Fruit fly (Drosophila melanogaster) whole organism, embryonic: ENCODE measurements around the gene p23.
A peak's percentile ranks its signal among the peaks of the same experiment; 100 is the strongest.

ENCODE experiments used
- Abd-B ChIP-seq: fragments of 200-800 bp; sonication (Bioruptor generic); optimal IDR thresholded peaks from 2 replicates; lab custom pipeline; 2018; ENCODE audit warnings: missing biosample characterization, mild to moderate bottlenecking, missing genetic modification characterization, moderate library complexity
- Awh ChIP-seq: fragments of 200-800 bp; sonication (Bioruptor generic); IDR thresholded peaks from 2 replicates; pipeline ENCODE4, ENCODE4 v1.3.6; 2022; ENCODE audit warnings: missing biosample characterization, missing genetic modification characterization
- Bdp1 ChIP-seq: fragments of 200-800 bp; sonication (Bioruptor generic); optimal IDR thresholded peaks from 3 replicates; lab custom pipeline; 2016; ENCODE audit warnings: missing biosample characterization, missing genetic modification characterization
- BtbVII ChIP-seq: fragments of 200-800 bp; sonication (Bioruptor generic); optimal IDR thresholded peaks from 3 replicates; lab custom pipeline; 2017; ENCODE audit warnings: missing biosample characterization, mild to moderate bottlenecking, missing genetic modification characterization
- CG11504 ChIP-seq: fragments of 200-800 bp; sonication (Bioruptor generic); optimal IDR thresholded peaks from 3 replicates; lab custom pipeline; 2019; ENCODE audit warnings: missing biosample characterization, mild to moderate bottlenecking, missing genetic modification characterization, moderate library complexity
- CG13287 ChIP-seq: fragments of 200-800 bp; sonication (Bioruptor generic); IDR thresholded peaks from 2 replicates; pipeline ENCODE4 v1.3.6; 2022; ENCODE audit warnings: missing biosample characterization, missing genetic modification characterization; ENCODE audit not compliant: partially characterized antibody
- CG15269 ChIP-seq: fragments of 200-800 bp; sonication (Bioruptor generic); optimal IDR thresholded peaks from 2 replicates; lab custom pipeline; 2018; ENCODE audit warnings: missing biosample characterization, mild to moderate bottlenecking, missing genetic modification characterization, moderate library complexity
- CG16815 ChIP-seq: fragments of 200-800 bp; sonication (Bioruptor generic); optimal IDR thresholded peaks from 3 replicates; lab custom pipeline; 2017; ENCODE audit warnings: missing biosample characterization, mild to moderate bottlenecking, missing genetic modification characterization
- CG17385 ChIP-seq: fragments of 200-800 bp; sonication (Bioruptor generic); optimal IDR thresholded peaks from 3 replicates; lab custom pipeline; 2018; ENCODE audit warnings: missing biosample characterization, mild to moderate bottlenecking, missing genetic modification characterization
- CG17829 ChIP-seq: fragments of 200-800 bp; optimal IDR thresholded peaks from 2 replicates; lab custom pipeline; 2019; ENCODE audit warnings: missing biosample characterization, mild to moderate bottlenecking, missing genetic modification characterization, moderate library complexity
- CG2116 ChIP-seq: fragments of 200-800 bp; sonication (Bioruptor generic); optimal IDR thresholded peaks from 3 replicates; lab custom pipeline; 2018; ENCODE audit warnings: missing biosample characterization, mild to moderate bottlenecking, missing genetic modification characterization
- CG3065 ChIP-seq: fragments of 200-800 bp; sonication (Bioruptor generic); optimal IDR thresholded peaks from 2 replicates; lab custom pipeline; 2016; ENCODE audit warnings: missing biosample characterization, missing genetic modification characterization
- CG33213 ChIP-seq: fragments of 200-800 bp; sonication (Bioruptor generic); optimal IDR thresholded peaks from 3 replicates; lab custom pipeline; 2016; ENCODE audit warnings: missing biosample characterization, missing genetic modification characterization
- CG33557 ChIP-seq: fragments of 200-800 bp; sonication (Bioruptor generic); optimal IDR thresholded peaks from 2 replicates; lab custom pipeline; 2019; ENCODE audit warnings: missing biosample characterization, mild to moderate bottlenecking, missing genetic modification characterization, moderate library complexity
- CG3726 ChIP-seq: fragments of 200-800 bp; sonication (Bioruptor generic); IDR thresholded peaks from 3 replicates; pipeline ENCODE4, ENCODE4 v1.3.6; 2022; ENCODE audit warnings: missing biosample characterization, missing genetic modification characterization
- CG4328 ChIP-seq: fragments of 200-800 bp; sonication (Bioruptor generic); optimal IDR thresholded peaks from 3 replicates; lab custom pipeline; 2017; ENCODE audit warnings: missing biosample characterization, missing genetic modification reagents, missing genetic modification characterization
- CG6765 ChIP-seq: fragments of 200-800 bp; sonication (Bioruptor generic); optimal IDR thresholded peaks from 3 replicates; lab custom pipeline; 2017; ENCODE audit warnings: missing biosample characterization, mild to moderate bottlenecking, missing genetic modification characterization
- CG8290 ChIP-seq, 3 experiments: fragments of 200-800 bp; sonication (Bioruptor generic); optimal IDR thresholded peaks; 2 replicates each; lab custom pipeline; 2016 to 2019; ENCODE audit warnings: missing biosample characterization in 3 of 3, missing genetic modification characterization in 3 of 3, mild to moderate bottlenecking in 2 of 3, moderate library complexity in 1 of 3
- CG8478 ChIP-seq: fragments of >200 bp; optimal IDR thresholded peaks from 2 replicates; lab custom pipeline; 2018
- CG8765 ChIP-seq: fragments of 200-800 bp; sonication (Bioruptor generic); IDR thresholded peaks from 2 replicates; pipeline ENCODE4 v1.3.6; 2022; ENCODE audit warnings: missing biosample characterization, missing genetic modification characterization
- Dp ChIP-seq: fragments of 200-800 bp; sonication (Bioruptor generic); optimal IDR thresholded peaks from 2 replicates; lab custom pipeline; 2018; ENCODE audit warnings: missing biosample characterization, mild to moderate bottlenecking, missing genetic modification characterization, moderate library complexity
- Dref ChIP-seq: fragments of 200-800 bp; sonication (Bioruptor generic); IDR thresholded peaks from 2 replicates; pipeline ENCODE4 v1.3.6; 2022; ENCODE audit warnings: missing biosample characterization, missing genetic modification characterization
- Drgx ChIP-seq: fragments of 200-800 bp; sonication (Bioruptor generic); IDR thresholded peaks from 2 replicates; pipeline ENCODE4 v1.3.6; 2022; ENCODE audit warnings: missing biosample characterization, missing genetic modification characterization
- HLHmδ ChIP-seq: fragments of 200-800 bp; sonication (Bioruptor generic); optimal IDR thresholded peaks from 2 replicates; lab custom pipeline; 2018; ENCODE audit warnings: missing biosample characterization, mild to moderate bottlenecking, missing genetic modification characterization, moderate library complexity
- Hmr ChIP-seq: fragments of 200-800 bp; sonication (Bioruptor generic); optimal IDR thresholded peaks from 3 replicates; lab custom pipeline; 2017; ENCODE audit warnings: mild to moderate bottlenecking, missing biosample characterization, missing genetic modification reagents, missing genetic modification characterization
- Jarid2 ChIP-seq: fragments of 200-800 bp; sonication (Bioruptor generic); optimal IDR thresholded peaks from 3 replicates; lab custom pipeline; 2017; ENCODE audit warnings: mild to moderate bottlenecking, missing biosample characterization, missing genetic modification reagents, missing genetic modification characterization
- MBD-R2 ChIP-seq: fragments of 200-800 bp; sonication (Bioruptor generic); IDR thresholded peaks from 2 replicates; pipeline ENCODE4 v1.3.6; 2022; ENCODE audit warnings: missing biosample characterization, missing genetic modification characterization
- NFAT ChIP-seq: fragments of 200-800 bp; sonication (Bioruptor generic); IDR thresholded peaks from 2 replicates; pipeline ENCODE4 v1.3.6; 2022; ENCODE audit warnings: missing biosample characterization, missing genetic modification characterization
- Neu2 ChIP-seq: fragments of 200-800 bp; sonication (Bioruptor generic); optimal IDR thresholded peaks from 3 replicates; lab custom pipeline; 2016; ENCODE audit warnings: missing biosample characterization, missing genetic modification characterization, borderline replicate concordance
- Nf-YA ChIP-seq: fragments of 200-800 bp; sonication (Bioruptor generic); IDR thresholded peaks from 2 replicates; pipeline ENCODE4 v1.3.6; 2022; ENCODE audit warnings: missing biosample characterization, missing genetic modification characterization
- TFAM ChIP-seq: fragments of 200-800 bp; sonication (Bioruptor generic); optimal IDR thresholded peaks from 2 replicates; lab custom pipeline; 2017; ENCODE audit warnings: missing biosample characterization, missing genetic modification characterization, inconsistent platforms
- YL-1 ChIP-seq: fragments of 200-800 bp; sonication (Bioruptor generic); optimal IDR thresholded peaks from 3 replicates; lab custom pipeline; 2017; ENCODE audit warnings: missing biosample characterization, mild to moderate bottlenecking, missing genetic modification characterization
- amos ChIP-seq: fragments of 200-800 bp; sonication (Bioruptor generic); IDR thresholded peaks from 2 replicates; pipeline ENCODE4 v1.3.6; 2022; ENCODE audit warnings: missing biosample characterization, missing genetic modification characterization; ENCODE audit not compliant: partially characterized antibody
- ara ChIP-seq: fragments of 200-800 bp; sonication (Bioruptor generic); IDR thresholded peaks from 2 replicates; pipeline ENCODE4 v1.3.6; 2022; ENCODE audit warnings: missing biosample characterization, missing genetic modification characterization
- bbx ChIP-seq: fragments of 200-800 bp; sonication (Bioruptor generic); IDR thresholded peaks from 2 replicates; pipeline ENCODE4 v1.3.6; 2022; ENCODE audit warnings: missing biosample characterization, missing genetic modification characterization; ENCODE audit not compliant: partially characterized antibody
- cad ChIP-seq: fragments of >200 bp; optimal IDR thresholded peaks from 2 replicates; lab custom pipeline; 2017; ENCODE audit warnings: missing biosample characterization, missing genetic modification characterization
- emc ChIP-seq: fragments of 200-800 bp; sonication (Bioruptor generic); optimal IDR thresholded peaks from 2 replicates; lab custom pipeline; 2016; ENCODE audit warnings: missing biosample characterization, missing genetic modification characterization
- esg ChIP-seq: fragments of 200-800 bp; sonication (Bioruptor generic); conservative IDR thresholded peaks from 2 replicates; pipeline ENCODE4 v1.3.6; 2022; ENCODE audit warnings: missing biosample characterization, missing genetic modification characterization
- gfzf ChIP-seq: fragments of 200-800 bp; sonication (Bioruptor generic); optimal IDR thresholded peaks from 2 replicates; lab custom pipeline; 2016; ENCODE audit warnings: missing biosample characterization, mild to moderate bottlenecking, missing genetic modification characterization, moderate library complexity
- gsb ChIP-seq: fragments of 200-800 bp; sonication (Bioruptor generic); IDR thresholded peaks from 2 replicates; pipeline ENCODE4 v1.3.6; 2022; ENCODE audit warnings: missing biosample characterization, missing genetic modification characterization
- hb ChIP-seq: fragments of 200-800 bp; sonication (Bioruptor generic); IDR thresholded peaks from 3 replicates; pipeline ENCODE4 v1.3.6; 2022; ENCODE audit warnings: missing biosample characterization, missing genetic modification characterization; ENCODE audit not compliant: partially characterized antibody
- lola ChIP-seq, 3 experiments: fragments of >200 bp in 2 of 3; fragments of 200-800 bp in 1 of 3; sonication (Bioruptor generic) in 1 of 3; optimal IDR thresholded peaks; 2 replicates each; lab custom pipeline; 2017 to 2019; ENCODE audit warnings: missing biosample characterization in 3 of 3, missing genetic modification characterization in 3 of 3, mild to moderate bottlenecking in 1 of 3, moderate library complexity in 1 of 3
- mirr ChIP-seq: fragments of 200-800 bp; sonication (Bioruptor generic); optimal IDR thresholded peaks from 3 replicates; lab custom pipeline; 2018; ENCODE audit warnings: missing biosample characterization, mild to moderate bottlenecking, missing genetic modification characterization
- nom ChIP-seq: fragments of 200-800 bp; sonication (Bioruptor generic); optimal IDR thresholded peaks from 2 replicates; lab custom pipeline; 2017; ENCODE audit warnings: missing biosample characterization, missing genetic modification characterization, mild to moderate bottlenecking, moderate library complexity, missing genetic modification reagents
- psq ChIP-seq: fragments of 200-800 bp; sonication (Bioruptor generic); optimal IDR thresholded peaks from 2 replicates; lab custom pipeline; 2017; ENCODE audit warnings: missing biosample characterization, missing genetic modification characterization
- pzg ChIP-seq: fragments of 200-800 bp; sonication (Bioruptor generic); optimal IDR thresholded peaks from 3 replicates; lab custom pipeline; 2018; ENCODE audit warnings: missing biosample characterization, mild to moderate bottlenecking, missing genetic modification characterization, moderate library complexity
- rib ChIP-seq: fragments of 200-800 bp; sonication (Bioruptor generic); IDR thresholded peaks from 2 replicates; pipeline ENCODE4 v1.3.6; 2022; ENCODE audit warnings: missing biosample characterization, missing genetic modification characterization
- tio ChIP-seq: fragments of 200-800 bp; sonication (Bioruptor generic); optimal IDR thresholded peaks from 2 replicates; lab custom pipeline; 2017; ENCODE audit warnings: missing biosample characterization, missing genetic modification characterization, inconsistent platforms
- tna ChIP-seq: fragments of 200-800 bp; sonication (Bioruptor generic); IDR thresholded peaks from 2 replicates; pipeline ENCODE4 v1.3.6; 2022; ENCODE audit warnings: missing biosample characterization, missing genetic modification characterization; ENCODE audit not compliant: partially characterized antibody
- zf30C ChIP-seq: fragments of 200-800 bp; sonication (Bioruptor generic); optimal IDR thresholded peaks from 3 replicates; lab custom pipeline; 2018; ENCODE audit warnings: missing biosample characterization, mild to moderate bottlenecking, missing genetic modification characterization

p23 gene

DNA sequence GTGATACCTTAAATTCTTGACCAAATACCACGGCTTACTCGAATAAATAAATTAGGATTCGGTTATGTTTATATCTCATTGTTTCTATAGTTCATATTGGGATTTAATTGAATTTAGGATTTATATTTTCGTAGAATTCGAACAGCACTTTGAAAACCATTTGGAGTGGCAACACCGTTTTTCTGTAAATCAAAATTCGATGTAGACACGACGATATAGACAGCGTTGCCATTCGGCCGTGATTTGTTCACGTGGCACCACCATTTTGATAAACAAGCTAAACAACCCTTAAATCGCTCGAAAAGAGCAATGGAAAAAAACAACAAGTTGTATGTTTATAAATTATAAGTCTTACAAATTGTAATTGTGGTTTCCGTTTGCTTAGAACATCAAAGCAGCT lies 49.1 kb upstream of the p23 start (continued):
- TF ChIP-seq TFAM (GFP tag; lab: Kevin White, UChicago) (no peak), CG15269 (tag; lab: Kevin White, UChicago) (no peak), CG8478 (lab: Kevin White, UChicago) (no peak), BtbVII (GFP tag; lab: Kevin White, UChicago) (no peak), tio (GFP tag; lab: Kevin White, UChicago) (no peak), nom (GFP tag; lab: Kevin White, UChicago) (no peak), CG13287 (GFP tag; lab: Robert Waterston, UW) (peak; percentile 74), lola (GFP tag; optimal IDR thresholded peaks at IDR 0.05; lab: Kevin White, UChicago) (no peak), YL-1 (GFP tag; lab: Kevin White, UChicago) (peak; percentile 80), rib (GFP tag; lab: Robert Waterston, UW) (no peak), CG33557 (GFP tag; lab: Kevin White, UChicago) (no peak), CG2116 (GFP tag; lab: Kevin White, UChicago) (peak; percentile 32), Jarid2 (GFP tag; lab: Kevin White, UChicago) (no peak), ara (GFP tag; lab: Robert Waterston, UW) (no peak), esg (GFP tag; lab: Robert Waterston, UW) (no peak), gsb (no peak), CG4328 (GFP tag; lab: Kevin White, UChicago) (no peak), amos (GFP tag; lab: Robert Waterston, UW) (peak; percentile 67; the same call in 1 of the 2 replicates), Bdp1 (GFP tag; lab: Kevin White, UChicago) (no peak), Drgx (GFP tag; lab: Robert Waterston, UW) (no peak), NFAT (no peak), Abd-B (GFP tag; lab: Kevin White, UChicago) (no peak), Hmr (GFP tag; lab: Kevin White, UChicago) (no peak), gfzf (peak; percentile 8), CG11504 (no peak), CG3065 (GFP tag; lab: Kevin White, UChicago) (no peak), hb (GFP tag; lab: Robert Waterston, UW) (no peak), Neu2 (GFP tag; lab: Kevin White, UChicago) (no peak), CG8290 (GFP tag; optimal IDR thresholded peaks at IDR 0.05; lab: Kevin White, UChicago) (no peak), CG8290 (tag; optimal IDR thresholded peaks at IDR 0.05; lab: Kevin White, UChicago) (peak in 1 of 2 experiments; percentile 13), CG16815 (GFP tag; lab: Kevin White, UChicago) (no peak), mirr (GFP tag; lab: Kevin White, UChicago) (no peak), Dref (GFP tag; lab: Robert Waterston, UW) (peak; percentile 40; the same call in 1 of the 2 replicates), Awh (GFP tag; lab: Robert Waterston, UW) (no peak), CG17829 (no peak), emc (no peak), Nf-YA (GFP tag; lab: Robert Waterston, UW) (no peak), CG17385 (GFP tag; lab: Kevin White, UChicago) (no peak), bbx (GFP tag; lab: Robert Waterston, UW) (peak; percentile 11; the same call in 1 of the 2 replicates), HLHmδ (GFP tag; lab: Kevin White, UChicago) (no peak), CG6765 (GFP tag; lab: Kevin White, UChicago) (no peak), CG8765 (GFP tag; lab: Robert Waterston, UW) (no peak), zf30C (GFP tag; lab: Kevin White, UChicago) (no peak), Dp (GFP tag; lab: Kevin White, UChicago) (peak; percentile 61), psq (GFP tag; lab: Kevin White, UChicago) (no peak), CG33213 (no peak), MBD-R2 (GFP tag; lab: Robert Waterston, UW) (no peak), pzg (peak; percentile 57), CG3726 (GFP tag; lab: Robert Waterston, UW) (no peak), tna (GFP tag; lab: Robert Waterston, UW) (no peak), cad (GFP tag; lab: Kevin White, UChicago) (no peak)
